Fruit fly (Drosophila melanogaster) whole organism, embryonic: ENCODE data around the gene sun.

Experiments used
- CG10321 ChIP-seq: fragments of 200-800 bp; sonication (Bioruptor generic); IDR thresholded peaks from 2 replicates; pipeline ENCODE4 v1.3.6; 2022; ENCODE audit warnings: missing biosample characterization, missing genetic modification characterization
- CG10979 ChIP-seq: fragments of 200-800 bp; sonication (Bioruptor generic); optimal IDR thresholded peaks from 2 replicates; lab custom pipeline; 2018; ENCODE audit warnings: missing biosample characterization, mild to moderate bottlenecking, missing genetic modification characterization, moderate library complexity
- CG11456 ChIP-seq: fragments of 200-800 bp; sonication (Bioruptor generic); IDR thresholded peaks from 3 replicates; pipeline ENCODE4 v1.3.6; 2022; ENCODE audit warnings: missing biosample characterization, missing genetic modification characterization
- CG1647 ChIP-seq: fragments of 200-800 bp; sonication (Bioruptor generic); optimal IDR thresholded peaks from 3 replicates; lab custom pipeline; 2016; ENCODE audit warnings: missing biosample characterization, missing genetic modification characterization
- CG7745 ChIP-seq: fragments of 200-800 bp; sonication (Bioruptor generic); optimal IDR thresholded peaks from 2 replicates; lab custom pipeline; 2018; ENCODE audit warnings: missing biosample characterization, mild to moderate bottlenecking, missing genetic modification characterization, moderate library complexity
- CG7987 ChIP-seq: fragments of 200-800 bp; sonication (Bioruptor generic); optimal IDR thresholded peaks from 2 replicates; lab custom pipeline; 2018; ENCODE audit warnings: missing biosample characterization, mild to moderate bottlenecking, missing genetic modification characterization, moderate library complexity
- Deaf1 ChIP-seq: fragments of 200-800 bp; optimal IDR thresholded peaks from 3 replicates; lab custom pipeline; 2019; ENCODE audit warnings: missing biosample characterization, mild to moderate bottlenecking, missing genetic modification characterization, moderate library complexity
- MTF-1 ChIP-seq: fragments of 200-800 bp; sonication (Bioruptor generic); optimal IDR thresholded peaks from 2 replicates; lab custom pipeline; 2018; ENCODE audit warnings: missing biosample characterization, mild to moderate bottlenecking, missing genetic modification characterization, borderline replicate concordance
- exex ChIP-seq: fragments of 200-800 bp; sonication (Bioruptor generic); optimal IDR thresholded peaks from 4 replicates; lab custom pipeline; 2018; ENCODE audit warnings: missing biosample characterization, mild to moderate bottlenecking, missing genetic modification characterization, moderate library complexity
- gsb-n ChIP-seq: fragments of 200-800 bp; sonication (Bioruptor generic); optimal IDR thresholded peaks from 3 replicates; lab custom pipeline; 2018; ENCODE audit warnings: missing biosample characterization, mild to moderate bottlenecking, missing genetic modification characterization
- gt ChIP-seq: fragments of 200-800 bp; sonication (Bioruptor generic); IDR thresholded peaks from 2 replicates; pipeline ENCODE4 v1.3.6; 2022; ENCODE audit warnings: missing biosample characterization, missing genetic modification characterization
- sisA ChIP-seq: fragments of 200-800 bp; sonication (Bioruptor generic); IDR thresholded peaks from 2 replicates; pipeline ENCODE4 v1.3.6; 2022; ENCODE audit warnings: missing biosample characterization, missing genetic modification characterization
- sna ChIP-seq: fragments of 200-800 bp; sonication (Bioruptor generic); IDR thresholded peaks from 2 replicates; pipeline ENCODE4 v1.3.6; 2022; ENCODE audit warnings: missing biosample characterization, missing genetic modification characterization; ENCODE audit not compliant: partially characterized antibody

DNA sequence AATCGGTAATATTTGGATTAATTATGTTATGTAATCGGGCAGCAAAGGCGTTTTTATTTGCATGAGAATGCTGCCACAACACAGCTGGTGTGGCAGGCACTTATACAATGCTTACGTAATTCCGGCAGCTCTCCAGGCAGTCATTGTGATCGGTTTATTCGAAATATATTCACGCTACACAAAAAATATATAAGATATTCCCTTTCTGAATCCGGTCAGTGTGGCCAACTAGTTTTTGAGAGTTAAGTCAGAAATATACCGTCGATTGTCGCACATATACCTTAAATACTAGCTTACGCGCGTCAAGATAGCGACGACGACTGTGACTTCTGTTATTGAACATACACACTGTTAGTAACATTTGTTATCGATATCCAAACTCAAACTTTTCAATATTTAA lies at the start of gene sun:
- no peak for TF ChIP-seq CG10321
- no peak for TF ChIP-seq gt (GFP tag; lab: Robert Waterston, UW)
- TF ChIP-seq MTF-1 (GFP tag; lab: Kevin White, UChicago) = no peak
- TF ChIP-seq Deaf1 (tag; lab: Kevin White, UChicago) = no peak
- TF ChIP-seq CG1647 = no peak
- TF ChIP-seq CG10979 (tag; lab: Kevin White, UChicago) = no peak
- TF ChIP-seq sisA = no peak
- no peak for TF ChIP-seq gsb-n (tag; lab: Kevin White, UChicago)
- TF ChIP-seq CG7745 (tag; lab: Kevin White, UChicago) = no peak
- TF ChIP-seq CG7987 (GFP tag; lab: Kevin White, UChicago) = no peak
- no peak for TF ChIP-seq sna (GFP tag; lab: Robert Waterston, UW)
- TF ChIP-seq exex (tag; lab: Kevin White, UChicago) = no peak
- TF ChIP-seq CG11456 (GFP tag; lab: Robert Waterston, UW) = no peak
